Worm (Caenorhabditis elegans) whole organism, L2 larva: Measurements from ENCODE around the gene chil-15.
A peak's percentile ranks its signal among the peaks of the same experiment; 100 is the strongest.

Experiments used
- C34F6.9 ChIP-seq: fragments of 150-350 bp; optimal IDR thresholded peaks from 2 replicates; lab custom pipeline; 2014; ENCODE audit warnings: missing biosample characterization, missing genetic modification characterization
- Y55F3AM.14 ChIP-seq: fragments of 200-800 bp; sonication (Bioruptor generic); optimal IDR thresholded peaks from 2 replicates; lab custom pipeline; 2018; ENCODE audit warnings: mild to moderate bottlenecking, missing genetic modification characterization, missing compliant biosample characterization
- ZK546.5 ChIP-seq: sonication (generic microtip); optimal IDR thresholded peaks from 2 replicates; lab custom pipeline; 2017; ENCODE audit warnings: missing biosample characterization, missing genetic modification characterization
- alr-1 ChIP-seq: fragments of 150-350 bp; optimal IDR thresholded peaks from 2 replicates; lab custom pipeline; 2014; ENCODE audit warnings: missing biosample characterization, missing genetic modification characterization
- blmp-1 ChIP-seq: sonication (generic microtip); optimal IDR thresholded peaks from 2 replicates; lab custom pipeline; 2017; ENCODE audit warnings: missing genetic modification characterization, mild to moderate bottlenecking, missing compliant biosample characterization, antibody characterized with exemption, moderate library complexity; ENCODE audit not compliant: insufficient read depth
- ceh-16 ChIP-seq: fragments of 150-350 bp; optimal IDR thresholded peaks from 2 replicates; lab custom pipeline; 2014; ENCODE audit warnings: missing biosample characterization, missing genetic modification characterization
- ceh-82 ChIP-seq: fragments of 150-350 bp; optimal IDR thresholded peaks from 2 replicates; lab custom pipeline; 2014; ENCODE audit warnings: missing biosample characterization, missing genetic modification characterization
- crh-2 ChIP-seq: sonication (generic microtip); optimal IDR thresholded peaks from 2 replicates; lab custom pipeline; 2017; ENCODE audit warnings: missing biosample characterization, missing genetic modification characterization
- dmd-4 ChIP-seq: sonication (generic microtip); optimal IDR thresholded peaks from 2 replicates; lab custom pipeline; 2017; ENCODE audit warnings: missing biosample characterization, missing genetic modification characterization
- elt-3 ChIP-seq: sonication (generic microtip); optimal IDR thresholded peaks from 2 replicates; lab custom pipeline; 2017; ENCODE audit warnings: missing biosample characterization, missing genetic modification characterization
- fos-1 ChIP-seq: fragments of 150-350 bp; optimal IDR thresholded peaks from 2 replicates; lab custom pipeline; 2014; ENCODE audit warnings: missing biosample characterization, missing genetic modification characterization
- gmeb-1 ChIP-seq: fragments of 150-350 bp; optimal IDR thresholded peaks from 2 replicates; lab custom pipeline; 2014; ENCODE audit warnings: missing biosample characterization, missing genetic modification characterization
- lin-11 ChIP-seq: fragments of 150-350 bp; sonication (generic microtip); optimal IDR thresholded peaks from 2 replicates; lab custom pipeline; 2014; ENCODE audit warnings: missing biosample characterization, missing genetic modification characterization, inconsistent platforms, mixed read lengths
- lin-13 ChIP-seq: fragments of 150-350 bp; optimal IDR thresholded peaks from 2 replicates; lab custom pipeline; 2014; ENCODE audit warnings: missing biosample characterization, missing genetic modification reagents, missing genetic modification characterization
- lin-39 ChIP-seq: fragments of 150-350 bp; optimal IDR thresholded peaks from 2 replicates; lab custom pipeline; 2014; ENCODE audit warnings: missing biosample characterization, missing genetic modification reagents, missing genetic modification characterization
- lsy-2 ChIP-seq, 2 experiments: fragments of 150-350 bp in 1 of 2; sonication (generic microtip) in 1 of 2; optimal IDR thresholded peaks; 2 replicates each; lab custom pipeline; 2014 to 2017; ENCODE audit warnings: missing biosample characterization in 2 of 2, missing genetic modification characterization in 2 of 2
- mab-5 ChIP-seq: fragments of 150-350 bp; optimal IDR thresholded peaks from 2 replicates; lab custom pipeline; 2014; ENCODE audit warnings: missing biosample characterization, missing genetic modification characterization
- nhr-10 ChIP-seq: sonication (generic microtip); optimal IDR thresholded peaks from 2 replicates; lab custom pipeline; 2017; ENCODE audit warnings: missing biosample characterization, missing genetic modification characterization
- nhr-11 ChIP-seq: fragments of 150-350 bp; optimal IDR thresholded peaks from 2 replicates; lab custom pipeline; 2014; ENCODE audit warnings: missing biosample characterization, missing genetic modification characterization
- nhr-12 ChIP-seq: fragments of 150-350 bp; optimal IDR thresholded peaks from 2 replicates; lab custom pipeline; 2014; ENCODE audit warnings: missing biosample characterization, missing genetic modification characterization
- nhr-129 ChIP-seq: fragments of 150-350 bp; optimal IDR thresholded peaks from 2 replicates; lab custom pipeline; 2014; ENCODE audit warnings: missing biosample characterization, missing genetic modification characterization
- nhr-21 ChIP-seq: fragments of 150-350 bp; optimal IDR thresholded peaks from 2 replicates; lab custom pipeline; 2014; ENCODE audit warnings: missing biosample characterization, missing genetic modification characterization
- nhr-237 ChIP-seq: fragments of 150-350 bp; optimal IDR thresholded peaks from 2 replicates; lab custom pipeline; 2014; ENCODE audit warnings: missing biosample characterization, missing genetic modification characterization
- nhr-25 ChIP-seq: fragments of 150-350 bp; sonication (generic microtip); optimal IDR thresholded peaks from 3 replicates; lab custom pipeline; 2014; ENCODE audit warnings: missing biosample characterization, missing genetic modification characterization
- nhr-6 ChIP-seq: fragments of 150-350 bp; optimal IDR thresholded peaks from 2 replicates; lab custom pipeline; 2014; ENCODE audit warnings: missing biosample characterization, missing genetic modification characterization
- nhr-77 ChIP-seq: fragments of 150-350 bp; optimal IDR thresholded peaks from 2 replicates; lab custom pipeline; 2014; ENCODE audit warnings: missing biosample characterization, missing genetic modification characterization
- sem-4 ChIP-seq: fragments of 150-350 bp; optimal IDR thresholded peaks from 2 replicates; lab custom pipeline; 2014; ENCODE audit warnings: missing biosample characterization, missing genetic modification reagents, missing genetic modification characterization
- skn-1 ChIP-seq: sonication (generic microtip); optimal IDR thresholded peaks from 2 replicates; lab custom pipeline; 2017; ENCODE audit warnings: missing biosample characterization, missing genetic modification characterization
- sma-3 ChIP-seq: sonication (generic microtip); optimal IDR thresholded peaks from 2 replicates; lab custom pipeline; 2016; ENCODE audit warnings: missing genetic modification reagents, missing genetic modification characterization, missing compliant biosample characterization
- sma-9 ChIP-seq, 2 experiments: fragments of 150-350 bp in 1 of 2; sonication (generic microtip) in 1 of 2; optimal IDR thresholded peaks; 2 replicates each; lab custom pipeline; 2014 to 2016; ENCODE audit warnings: missing genetic modification characterization in 2 of 2, mild to moderate bottlenecking in 1 of 2, missing biosample characterization in 1 of 2, missing compliant biosample characterization in 1 of 2, missing genetic modification reagents in 1 of 2, moderate library complexity in 1 of 2
- snpc-4 ChIP-seq: fragments of 150-350 bp; optimal IDR thresholded peaks from 2 replicates; lab custom pipeline; 2014; ENCODE audit warnings: missing biosample characterization, missing genetic modification characterization
- unc-55 ChIP-seq: fragments of 150-350 bp; sonication (generic microtip); optimal IDR thresholded peaks from 3 replicates; lab custom pipeline; 2014; ENCODE audit warnings: missing biosample characterization, missing genetic modification reagents, missing genetic modification characterization
- zag-1 ChIP-seq: fragments of 150-350 bp; optimal IDR thresholded peaks from 2 replicates; lab custom pipeline; 2014; ENCODE audit warnings: missing biosample characterization, missing genetic modification characterization
- ztf-11 ChIP-seq: sonication (generic microtip); optimal IDR thresholded peaks from 2 replicates; lab custom pipeline; 2017; ENCODE audit warnings: missing biosample characterization, missing genetic modification characterization
- ztf-4 ChIP-seq: fragments of 150-350 bp; optimal IDR thresholded peaks from 2 replicates; lab custom pipeline; 2014; ENCODE audit warnings: missing biosample characterization, missing genetic modification characterization

Gene chil-15

DNA sequence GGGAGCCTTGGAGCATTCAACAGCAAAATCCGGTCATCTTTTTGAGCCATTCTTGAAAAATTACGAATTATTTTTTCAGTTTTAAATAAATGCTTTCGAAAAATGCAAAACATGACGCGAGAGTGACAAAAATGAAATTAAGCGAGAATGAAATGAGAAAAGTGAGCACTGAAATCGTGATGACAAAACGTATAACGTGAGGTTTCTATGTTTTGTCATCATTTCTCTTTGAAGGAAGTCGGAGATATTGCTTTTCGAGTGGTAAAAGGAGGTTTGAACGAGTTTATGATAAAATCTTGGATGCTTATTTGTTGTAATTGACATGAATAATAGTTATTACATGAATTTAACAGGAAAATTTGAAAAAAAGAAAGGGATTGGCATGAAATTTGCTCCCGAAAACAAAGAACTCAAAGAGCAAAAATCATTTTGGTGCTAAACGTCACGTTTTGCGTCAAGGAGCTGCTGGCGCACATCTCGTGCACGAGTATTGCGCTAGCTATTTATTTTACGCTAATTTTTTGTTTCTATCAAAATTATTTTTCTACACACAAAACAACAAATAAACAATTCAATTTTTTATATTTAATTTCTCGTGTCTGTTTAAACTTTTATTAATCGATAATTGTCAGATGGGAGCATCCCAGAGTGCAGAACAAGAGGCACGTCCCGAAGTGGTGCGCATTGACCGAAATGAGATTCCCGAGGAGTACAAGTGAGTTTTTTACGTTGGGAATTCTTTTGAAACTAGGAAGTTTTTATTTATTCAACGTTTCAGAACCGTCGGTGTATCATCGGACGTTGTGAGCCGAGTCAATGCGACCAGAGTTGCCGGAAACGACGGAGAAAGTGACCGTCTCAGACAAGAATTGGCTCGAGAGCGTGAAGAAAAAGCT is 26.8 kb downstream of the chil-15 start, which contains the start of the genes gss-1 and chch-3 (continued):
- TF ChIP-seq ztf-11 (tag; lab: Kevin White, UChicago) = no peak
- TF ChIP-seq, all 48 proteins: peak for 15

DNA sequence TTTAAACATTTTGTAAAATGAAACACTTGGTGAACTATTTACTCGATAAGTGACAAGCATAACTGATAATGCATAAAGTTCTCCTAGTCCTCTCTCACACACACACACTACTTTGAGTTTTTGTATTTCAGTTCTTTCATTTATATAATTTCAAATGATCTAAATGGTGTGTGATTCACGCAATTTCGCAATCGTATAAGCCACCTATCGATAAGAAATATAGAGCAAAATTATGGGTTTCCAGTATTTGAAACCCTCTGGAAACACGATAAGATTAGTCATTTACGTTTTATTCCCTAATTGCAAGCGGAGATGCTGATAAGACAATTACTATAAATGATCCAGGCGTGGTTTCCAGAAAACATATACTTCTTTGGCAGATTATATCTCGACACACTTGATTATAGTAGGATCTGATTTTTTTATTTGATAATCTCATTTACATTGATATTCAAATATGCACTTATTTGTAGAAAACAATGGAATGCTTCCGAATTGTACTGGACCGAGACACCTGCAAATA is 31.3 kb downstream of the chil-15 start, which contains the start of gene arrd-3:
Gene arrd-3 (plus strand): TSS at position 473 of the 523 bp plus-strand sequence.
- TF ChIP-seq fos-1 (tag; lab: Kevin White, UChicago) (peak; percentile 94), gmeb-1 (tag; lab: Kevin White, UChicago) (peak; percentile 7), sma-9 (GFP tag; optimal IDR thresholded peaks at IDR 0.05; lab: Kevin White, UChicago) (peak; percentile 18), sma-9 (tag; optimal IDR thresholded peaks at IDR 0.05; lab: Kevin White, UChicago) (no peak), nhr-10 (tag; lab: Kevin White, UChicago) (no peak)

DNA sequence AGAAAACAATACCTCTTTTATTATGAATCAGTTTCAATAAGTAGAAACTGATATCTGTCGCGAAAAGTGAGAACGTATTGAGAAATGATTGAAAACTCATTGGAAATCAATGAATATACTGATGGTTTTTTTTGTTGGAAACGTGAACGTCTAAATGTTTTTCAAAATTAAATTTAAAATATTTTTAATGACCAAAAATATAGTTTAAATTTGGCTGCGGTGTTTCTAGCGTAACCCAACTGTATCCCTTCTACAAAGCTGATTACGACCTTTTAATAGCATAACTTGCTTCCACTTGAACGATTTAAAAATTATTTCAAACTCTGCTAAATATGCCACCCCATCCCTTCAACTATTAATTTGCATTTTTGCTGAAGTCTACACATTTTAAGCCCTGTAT is 31.9 kb downstream of the chil-15 start, which contains the start of gene M176.9:
Gene M176.9 (minus strand): TSS at position 101 of the 400 bp plus-strand sequence.
- TF ChIP-seq ztf-11 (tag; lab: Kevin White, UChicago) (no peak), ceh-82 (tag; lab: Kevin White, UChicago) (no peak), nhr-11 (tag; lab: Kevin White, UChicago) (no peak), zag-1 (no peak), nhr-12 (tag; lab: Kevin White, UChicago) (no peak), crh-2 (tag; lab: Kevin White, UChicago) (no peak), alr-1 (tag; lab: Kevin White, UChicago) (no peak), dmd-4 (tag; lab: Kevin White, UChicago) (no peak), ZK546.5 (tag; lab: Kevin White, UChicago) (no peak), mab-5 (no peak), nhr-10 (tag; lab: Kevin White, UChicago) (no peak), skn-1 (tag; lab: Kevin White, UChicago) (no peak), fos-1 (tag; lab: Kevin White, UChicago) (no peak), nhr-21 (tag; lab: Kevin White, UChicago) (no peak), elt-3 (tag; lab: Kevin White, UChicago) (no peak), ztf-4 (tag; lab: Kevin White, UChicago) (no peak), lin-11 (tag; lab: Kevin White, UChicago) (no peak)

- TF ChIP-seq skn-1 (tag; lab: Kevin White, UChicago) (no peak), zag-1 (no peak), alr-1 (tag; lab: Kevin White, UChicago) (no peak), lin-13 (GFP tag; lab: Kevin White, UChicago) (no peak), unc-55 (no peak), lin-11 (tag; lab: Kevin White, UChicago) (no peak), nhr-25 (tag; lab: Kevin White, UChicago) (no peak), nhr-21 (tag; lab: Kevin White, UChicago) (no peak), ztf-4 (tag; lab: Kevin White, UChicago) (no peak), nhr-6 (tag; lab: Kevin White, UChicago) (no peak), sem-4 (tag; lab: Kevin White, UChicago) (no peak), nhr-10 (tag; lab: Kevin White, UChicago) (no peak), sma-9 (GFP tag; optimal IDR thresholded peaks at IDR 0.05; lab: Kevin White, UChicago) (no peak), sma-9 (tag; optimal IDR thresholded peaks at IDR 0.05; lab: Kevin White, UChicago) (no peak)
These were observed 36.0 kb downstream of the chil-15 start, which contains the start of gene arrd-2 for ce11 chrII:9407469-9407868. TSS of gene arrd-2 (plus strand) at chrII:9407769.

- TF ChIP-seq sma-9 (GFP tag; optimal IDR thresholded peaks at IDR 0.05; lab: Kevin White, UChicago) (no peak), sma-9 (tag; optimal IDR thresholded peaks at IDR 0.05; lab: Kevin White, UChicago) (no peak), lin-39 (tag; lab: Kevin White, UChicago) (no peak), nhr-129 (tag; lab: Kevin White, UChicago) (no peak), C34F6.9 (tag; lab: Kevin White, UChicago) (no peak), blmp-1 (no peak), snpc-4 (no peak), ztf-11 (tag; lab: Kevin White, UChicago) (no peak), ceh-16 (tag; lab: Kevin White, UChicago) (no peak), nhr-237 (no peak), lsy-2 (tag; optimal IDR thresholded peaks at IDR 0.05; lab: Kevin White, UChicago) (no peak), nhr-77 (tag; lab: Kevin White, UChicago) (no peak), alr-1 (tag; lab: Kevin White, UChicago) (no peak), ceh-82 (tag; lab: Kevin White, UChicago) (no peak), sma-3 (GFP tag; lab: Kevin White, UChicago) (no peak), zag-1 (no peak), nhr-12 (tag; lab: Kevin White, UChicago) (no peak), Y55F3AM.14 (GFP tag; lab: Kevin White, UChicago) (no peak)
These were observed 36.4 kb downstream of the chil-15 start, which contains the start of gene mpz-6 for ce11 chrII:9407020-9407419. TSS of gene mpz-6 (minus strand) at chrII:9407120.
